Fruit fly (Drosophila melanogaster) whole organism, prepupa: ENCODE measurements around the gene CG18265.

Experiments
- Blimp-1 ChIP-seq: fragments of 200-800 bp; sonication (Bioruptor generic); optimal IDR thresholded peaks from 3 replicates; lab custom pipeline; 2017; ENCODE audit warnings: missing biosample characterization, missing genetic modification characterization, mild to moderate bottlenecking, moderate library complexity, missing genetic modification reagents
- CG10669 ChIP-seq: fragments of 200-800 bp; sonication (Bioruptor generic); optimal IDR thresholded peaks from 3 replicates; lab custom pipeline; 2018; ENCODE audit warnings: missing biosample characterization, mild to moderate bottlenecking, missing genetic modification characterization, moderate library complexity
- CG11902 ChIP-seq: fragments of 200-800 bp; sonication (Bioruptor generic); optimal IDR thresholded peaks from 3 replicates; lab custom pipeline; 2016; ENCODE audit warnings: missing biosample characterization, missing genetic modification characterization
- CG15336 ChIP-seq: fragments of 200-800 bp; sonication (Bioruptor generic); IDR thresholded peaks from 2 replicates; pipeline ENCODE4 v1.3.6; 2022; ENCODE audit warnings: missing biosample characterization, missing genetic modification characterization
- CG1621 ChIP-seq: fragments of 200-800 bp; sonication (Bioruptor generic); optimal IDR thresholded peaks from 3 replicates; lab custom pipeline; 2018; ENCODE audit warnings: missing biosample characterization, mild to moderate bottlenecking, missing genetic modification characterization
- CG3032 ChIP-seq: fragments of 200-800 bp; optimal IDR thresholded peaks from 2 replicates; lab custom pipeline; 2019; ENCODE audit warnings: missing biosample characterization, mild to moderate bottlenecking, missing genetic modification characterization, moderate library complexity
- CG31627 ChIP-seq: fragments of 200-800 bp; sonication (Bioruptor generic); optimal IDR thresholded peaks from 3 replicates; lab custom pipeline; 2016; ENCODE audit warnings: missing biosample characterization, missing genetic modification characterization
- CG3919 ChIP-seq: fragments of 200-800 bp; sonication (Bioruptor generic); optimal IDR thresholded peaks from 3 replicates; lab custom pipeline; 2016; ENCODE audit warnings: missing biosample characterization, missing genetic modification characterization
- CG6163 ChIP-seq: fragments of 200-800 bp; sonication (Bioruptor generic); IDR thresholded peaks from 3 replicates; pipeline ENCODE4 v1.3.6; 2022; ENCODE audit warnings: missing biosample characterization, missing genetic modification characterization
- CG6276 ChIP-seq: fragments of 200-800 bp; sonication (Bioruptor generic); optimal IDR thresholded peaks from 2 replicates; lab custom pipeline; 2017; ENCODE audit warnings: missing biosample characterization, mild to moderate bottlenecking, missing genetic modification characterization
- CG6808 ChIP-seq: fragments of 200-800 bp; sonication (Bioruptor generic); optimal IDR thresholded peaks from 3 replicates; lab custom pipeline; 2017; ENCODE audit warnings: missing biosample characterization, missing genetic modification characterization, mild to moderate bottlenecking, moderate library complexity, missing genetic modification reagents
- CG6854 ChIP-seq: fragments of 200-800 bp; sonication (Bioruptor generic); optimal IDR thresholded peaks from 2 replicates; lab custom pipeline; 2017; ENCODE audit warnings: missing biosample characterization, mild to moderate bottlenecking, missing genetic modification characterization
- CG7368 ChIP-seq: fragments of 200-800 bp; sonication (Bioruptor generic); optimal IDR thresholded peaks from 3 replicates; lab custom pipeline; 2016; ENCODE audit warnings: missing biosample characterization, missing genetic modification characterization
- CG8119 ChIP-seq: fragments of 200-800 bp; sonication (Bioruptor generic); IDR thresholded peaks from 3 replicates; pipeline ENCODE4 v1.3.6; 2022; ENCODE audit warnings: missing biosample characterization, missing genetic modification characterization
- CG8319 ChIP-seq: fragments of 200-800 bp; sonication (Bioruptor generic); optimal IDR thresholded peaks from 3 replicates; lab custom pipeline; 2016; ENCODE audit warnings: missing biosample characterization, missing genetic modification characterization
- CG9139 ChIP-seq: fragments of 200-800 bp; sonication (Bioruptor generic); optimal IDR thresholded peaks from 3 replicates; lab custom pipeline; 2017; ENCODE audit warnings: missing biosample characterization, mild to moderate bottlenecking, missing genetic modification characterization
- Eip75B ChIP-seq: fragments of 200-800 bp; sonication (Bioruptor generic); optimal IDR thresholded peaks from 3 replicates; lab custom pipeline; 2016; ENCODE audit warnings: missing biosample characterization, missing genetic modification characterization
- Eip78C ChIP-seq: fragments of 200-800 bp; sonication (Bioruptor generic); peaks from one replicate; lab custom pipeline; 2016; ENCODE audit warnings: missing biosample characterization, missing genetic modification characterization
- Ets96B ChIP-seq: fragments of 200-800 bp; optimal IDR thresholded peaks from 2 replicates; lab custom pipeline; 2019; ENCODE audit warnings: missing biosample characterization, mild to moderate bottlenecking, missing genetic modification characterization, moderate library complexity
- Hr4 ChIP-seq: fragments of 200-800 bp; sonication (Bioruptor generic); optimal IDR thresholded peaks from 3 replicates; lab custom pipeline; 2016; ENCODE audit warnings: missing biosample characterization, missing genetic modification characterization
- Lpt ChIP-seq: fragments of 200-800 bp; sonication (Bioruptor generic); optimal IDR thresholded peaks from 3 replicates; lab custom pipeline; 2016; ENCODE audit warnings: missing biosample characterization, missing genetic modification characterization
- OdsH ChIP-seq: fragments of 200-800 bp; sonication (Bioruptor generic); optimal IDR thresholded peaks from 3 replicates; lab custom pipeline; 2016; ENCODE audit warnings: missing biosample characterization, missing genetic modification characterization
- Sox102F ChIP-seq: fragments of 200-800 bp; sonication (Bioruptor generic); optimal IDR thresholded peaks from 2 replicates; lab custom pipeline; 2016; ENCODE audit warnings: missing biosample characterization, mild to moderate bottlenecking, missing genetic modification characterization
- Sox14 ChIP-seq: fragments of 200-800 bp; sonication (Bioruptor generic); optimal IDR thresholded peaks from 3 replicates; lab custom pipeline; 2016; ENCODE audit warnings: missing biosample characterization, missing genetic modification characterization
- Sox15 ChIP-seq: fragments of 200-800 bp; sonication (Bioruptor generic); optimal IDR thresholded peaks from 3 replicates; lab custom pipeline; 2016; ENCODE audit warnings: missing biosample characterization, missing genetic modification characterization
- acj6 ChIP-seq: fragments of 200-800 bp; sonication (Bioruptor generic); optimal IDR thresholded peaks from 3 replicates; lab custom pipeline; 2016; ENCODE audit warnings: missing biosample characterization, missing genetic modification characterization
- cyc ChIP-seq: fragments of 200-800 bp; sonication (Bioruptor generic); optimal IDR thresholded peaks from 3 replicates; lab custom pipeline; 2016; ENCODE audit warnings: missing biosample characterization, missing genetic modification characterization
- dsx ChIP-seq: fragments of 200-800 bp; optimal IDR thresholded peaks from 3 replicates; lab custom pipeline; 2019; ENCODE audit warnings: missing biosample characterization, mild to moderate bottlenecking, missing genetic modification characterization, moderate library complexity; ENCODE audit not compliant: poor library complexity, severe bottlenecking
- eg ChIP-seq: fragments of 200-800 bp; sonication (Bioruptor generic); IDR thresholded peaks from 3 replicates; pipeline ENCODE4 v1.3.6; 2022; ENCODE audit warnings: missing biosample characterization, missing genetic modification characterization
- esn ChIP-seq: fragments of 200-800 bp; sonication (Bioruptor generic); optimal IDR thresholded peaks from 2 replicates; lab custom pipeline; 2016; ENCODE audit warnings: missing biosample characterization, mild to moderate bottlenecking, missing genetic modification characterization, moderate library complexity
- fd85E ChIP-seq: fragments of 200-800 bp; sonication (Bioruptor generic); optimal IDR thresholded peaks from 3 replicates; lab custom pipeline; 2016; ENCODE audit warnings: missing biosample characterization, missing genetic modification characterization
- fkh ChIP-seq: fragments of 200-800 bp; sonication (Bioruptor generic); optimal IDR thresholded peaks from 3 replicates; lab custom pipeline; 2017; ENCODE audit warnings: missing biosample characterization, mild to moderate bottlenecking, missing genetic modification characterization, moderate library complexity
- lz ChIP-seq: fragments of 200-800 bp; sonication (Bioruptor generic); optimal IDR thresholded peaks from 3 replicates; lab custom pipeline; 2016; ENCODE audit warnings: missing biosample characterization, missing genetic modification characterization
- net ChIP-seq: fragments of 200-800 bp; sonication (Bioruptor generic); optimal IDR thresholded peaks from 3 replicates; lab custom pipeline; 2016; ENCODE audit warnings: missing biosample characterization, missing genetic modification characterization
- salr ChIP-seq, 2 experiments: fragments of 200-800 bp; sonication (Bioruptor generic); optimal IDR thresholded peaks; 3 replicates each; lab custom pipeline; 2016 to 2018; ENCODE audit warnings: missing biosample characterization in 2 of 2, missing genetic modification characterization in 2 of 2, mild to moderate bottlenecking in 1 of 2
- spab ChIP-seq: fragments of 200-800 bp; sonication (Bioruptor generic); optimal IDR thresholded peaks from 2 replicates; lab custom pipeline; 2017; ENCODE audit warnings: missing biosample characterization, mild to moderate bottlenecking, missing genetic modification characterization, missing genetic modification reagents
- ss ChIP-seq, 2 experiments: fragments of 200-800 bp; sonication (Bioruptor generic); optimal IDR thresholded peaks; 2 replicates in 1 of 2; 3 replicates in 1 of 2; lab custom pipeline; 2017 to 2018; ENCODE audit warnings: mild to moderate bottlenecking in 2 of 2, missing biosample characterization in 2 of 2, missing genetic modification characterization in 2 of 2, moderate library complexity in 1 of 2
- svp ChIP-seq: fragments of 200-800 bp; sonication (Bioruptor generic); peaks from one replicate; lab custom pipeline; 2016; ENCODE audit warnings: missing biosample characterization, missing genetic modification characterization
- topi ChIP-seq: fragments of 200-800 bp; sonication (Bioruptor generic); optimal IDR thresholded peaks from 3 replicates; lab custom pipeline; 2016; ENCODE audit warnings: missing biosample characterization, missing genetic modification characterization
- vri ChIP-seq: fragments of 200-800 bp; sonication (Bioruptor generic); optimal IDR thresholded peaks from 3 replicates; lab custom pipeline; 2016; ENCODE audit warnings: missing biosample characterization, mild to moderate bottlenecking, missing genetic modification characterization

The CG18265 gene

dm6 chr3L:17465804-17466203 lies 26.6 kb downstream of the CG18265 start, which contains the start of gene QIL1:
TSS of gene QIL1 (plus strand) at chr3L:17465945.
- TF ChIP-seq fkh (GFP tag; lab: Kevin White, UChicago) (no peak), Eip78C (GFP tag; lab: Kevin White, UChicago) (peak; percentile 55)

- TF ChIP-seq fkh (GFP tag; lab: Kevin White, UChicago): peak; percentile 12
- no peak for TF ChIP-seq Blimp-1 (GFP tag; lab: Kevin White, UChicago)
- 0 out of 3 replicates have a peak, but pooled peaks have one; percentile 16 for TF ChIP-seq eg (GFP tag; lab: Robert Waterston, UW)
- TF ChIP-seq, all 60 proteins: peak for 2
Measured at dm6 chr3L:17470110-17470509, 30.9 kb downstream of the CG18265 start, which contains the start of gene SecCl. TSS of gene SecCl (plus strand) at chr3L:17470127.

- TF ChIP-seq CG8319 (GFP tag; lab: Kevin White, UChicago): no peak
- TF ChIP-seq CG11902 (GFP tag; lab: Kevin White, UChicago): no peak
- no peak for TF ChIP-seq CG6276 (GFP tag; lab: Kevin White, UChicago)
- TF ChIP-seq lz: no peak
- TF ChIP-seq, all 60 proteins: peak for 0
Measured at dm6 chr3L:17473889-17474288, 34.7 kb downstream of the CG18265 start.

- peak; percentile 83 for TF ChIP-seq vri (GFP tag; lab: Kevin White, UChicago)
- TF ChIP-seq CG7368 (GFP tag; lab: Kevin White, UChicago): no peak
- no peak for TF ChIP-seq CG31627 (GFP tag; lab: Kevin White, UChicago)
- TF ChIP-seq topi (GFP tag; lab: Kevin White, UChicago): no peak
Measured at dm6 chr3L:17474711-17475451, 35.7 kb downstream of the CG18265 start, which contains the start of the genes UQCR-Q and CG46525. TSS of gene UQCR-Q (plus strand) at chr3L:17474761. TSS of gene CG46525 (plus strand) at chr3L:17475220.

dm6 chr3L:17475979-17476393 lies 36.8 kb downstream of the CG18265 start, which contains the start of gene CG34250:
TSS of gene CG34250 (plus strand) at chr3L:17476222.
- no peak for TF ChIP-seq CG9139
- TF ChIP-seq ss (GFP tag; optimal IDR thresholded peaks at IDR 0.05; lab: Kevin White, UChicago): no peak
- peak; percentile 15 for TF ChIP-seq Ets96B (tag; lab: Kevin White, UChicago)
- no peak for TF ChIP-seq eg (GFP tag; lab: Robert Waterston, UW)
- TF ChIP-seq CG3032 (tag; lab: Kevin White, UChicago): peak; percentile 19
- no peak for TF ChIP-seq CG6163
- TF ChIP-seq salr (GFP tag; optimal IDR thresholded peaks at IDR 0.05; lab: Kevin White, UChicago): no peak
- TF ChIP-seq Eip78C (GFP tag; lab: Kevin White, UChicago): peak; percentile 79
- TF ChIP-seq CG6276 (GFP tag; lab: Kevin White, UChicago): no peak
- no peak for TF ChIP-seq CG3919
- no peak for TF ChIP-seq Eip75B
- TF ChIP-seq CG10669 (GFP tag; lab: Kevin White, UChicago): no peak
- TF ChIP-seq esn (GFP tag; lab: Kevin White, UChicago): peak; percentile 36
- no peak for TF ChIP-seq Sox102F (GFP tag; lab: Kevin White, UChicago)
- no peak for TF ChIP-seq Blimp-1 (GFP tag; lab: Kevin White, UChicago)
- TF ChIP-seq fd85E (GFP tag; lab: Kevin White, UChicago): no peak
- no peak for TF ChIP-seq OdsH (GFP tag; lab: Kevin White, UChicago)
- no peak for TF ChIP-seq Lpt (GFP tag; lab: Kevin White, UChicago)
- TF ChIP-seq CG7368 (GFP tag; lab: Kevin White, UChicago): no peak
- TF ChIP-seq Sox14 (GFP tag; lab: Kevin White, UChicago): peak; percentile 25
- no peak for TF ChIP-seq net
- peak; percentile 28 for TF ChIP-seq cyc (GFP tag; lab: Kevin White, UChicago)
- no peak for TF ChIP-seq dsx (GFP tag; lab: Kevin White, UChicago)
- peak; percentile 29 for TF ChIP-seq topi (GFP tag; lab: Kevin White, UChicago)
- peak; percentile 39 for TF ChIP-seq lz
- TF ChIP-seq CG8319 (GFP tag; lab: Kevin White, UChicago): no peak
- TF ChIP-seq acj6 (GFP tag; lab: Kevin White, UChicago): peak; percentile 9
- no peak for TF ChIP-seq Sox15 (GFP tag; lab: Kevin White, UChicago)
- peak; percentile 33 for TF ChIP-seq Hr4 (GFP tag; lab: Kevin White, UChicago)
- TF ChIP-seq svp (GFP tag; lab: Kevin White, UChicago): no peak
- no peak for TF ChIP-seq CG15336 (GFP tag; lab: Robert Waterston, UW)
- no peak for TF ChIP-seq CG1621 (tag; lab: Kevin White, UChicago)
- no peak for TF ChIP-seq CG8119 (GFP tag; lab: Robert Waterston, UW)
- TF ChIP-seq spab (GFP tag; lab: Kevin White, UChicago): no peak
- no peak for TF ChIP-seq CG6808 (GFP tag; lab: Kevin White, UChicago)
- peak; percentile 35 for TF ChIP-seq vri (GFP tag; lab: Kevin White, UChicago)
- TF ChIP-seq CG6854 (GFP tag; lab: Kevin White, UChicago): no peak
